Fruit fly (Drosophila melanogaster) whole organism, embryonic: ENCODE results near the gene Cyp40.

Experiments
- CG10209 ChIP-seq: fragments of 200-800 bp; sonication (Bioruptor generic); optimal IDR thresholded peaks from 3 replicates; lab custom pipeline; 2017; ENCODE audit warnings: missing biosample characterization, mild to moderate bottlenecking, missing genetic modification characterization, missing genetic modification reagents
- CG10462 ChIP-seq: fragments of 200-800 bp; sonication (Bioruptor generic); optimal IDR thresholded peaks from 2 replicates; lab custom pipeline; 2016; ENCODE audit warnings: missing biosample characterization, missing genetic modification characterization
- CG10979 ChIP-seq: fragments of 200-800 bp; sonication (Bioruptor generic); optimal IDR thresholded peaks from 2 replicates; lab custom pipeline; 2018; ENCODE audit warnings: missing biosample characterization, mild to moderate bottlenecking, missing genetic modification characterization, moderate library complexity
- CG14014 ChIP-seq: fragments of 200-800 bp; sonication (Bioruptor generic); IDR thresholded peaks from 2 replicates; pipeline ENCODE4 v1.3.6; 2022; ENCODE audit warnings: missing biosample characterization, missing genetic modification characterization
- CG1647 ChIP-seq: fragments of 200-800 bp; sonication (Bioruptor generic); optimal IDR thresholded peaks from 3 replicates; lab custom pipeline; 2016; ENCODE audit warnings: missing biosample characterization, missing genetic modification characterization
- CG17359 ChIP-seq: fragments of 200-800 bp; sonication (Bioruptor generic); optimal IDR thresholded peaks from 3 replicates; lab custom pipeline; 2018; ENCODE audit warnings: missing biosample characterization, mild to moderate bottlenecking, missing genetic modification characterization, moderate library complexity
- CG2129 ChIP-seq: fragments of 200-800 bp; sonication (Bioruptor generic); IDR thresholded peaks from 2 replicates; pipeline ENCODE4 v1.3.6; 2022; ENCODE audit warnings: missing biosample characterization, missing genetic modification characterization; ENCODE audit not compliant: partially characterized antibody
- CG30403 ChIP-seq: fragments of 200-800 bp; sonication (Bioruptor generic); optimal IDR thresholded peaks from 3 replicates; lab custom pipeline; 2016; ENCODE audit warnings: missing biosample characterization, missing genetic modification characterization
- CG31224 ChIP-seq: fragments of 200-800 bp; sonication (Bioruptor generic); IDR thresholded peaks from 2 replicates; pipeline ENCODE4 v1.3.6; 2022; ENCODE audit warnings: missing biosample characterization, missing genetic modification characterization
- CG31365 ChIP-seq: fragments of 200-800 bp; sonication (Bioruptor generic); optimal IDR thresholded peaks from 2 replicates; lab custom pipeline; 2018; ENCODE audit warnings: missing biosample characterization, mild to moderate bottlenecking, missing genetic modification characterization
- CG31441 ChIP-seq: fragments of 200-800 bp; sonication (Bioruptor generic); IDR thresholded peaks from 2 replicates; pipeline ENCODE4 v1.3.6; 2022; ENCODE audit warnings: missing biosample characterization, missing genetic modification characterization
- CG3847 ChIP-seq: fragments of 200-800 bp; sonication (Bioruptor generic); IDR thresholded peaks from 2 replicates; pipeline ENCODE4 v1.3.6; 2022; ENCODE audit warnings: missing biosample characterization, missing genetic modification characterization
- CG3995 ChIP-seq: fragments of 200-800 bp; sonication (Bioruptor generic); optimal IDR thresholded peaks from 3 replicates; lab custom pipeline; 2016; ENCODE audit warnings: missing biosample characterization, missing genetic modification characterization
- CG4424 ChIP-seq: fragments of 200-800 bp; sonication (Bioruptor generic); optimal IDR thresholded peaks from 3 replicates; lab custom pipeline; 2016; ENCODE audit warnings: missing biosample characterization, missing genetic modification characterization
- CG7745 ChIP-seq: fragments of 200-800 bp; sonication (Bioruptor generic); optimal IDR thresholded peaks from 2 replicates; lab custom pipeline; 2018; ENCODE audit warnings: missing biosample characterization, mild to moderate bottlenecking, missing genetic modification characterization, moderate library complexity
- CG7839 ChIP-seq: fragments of 200-800 bp; sonication (Bioruptor generic); optimal IDR thresholded peaks from 3 replicates; lab custom pipeline; 2018; ENCODE audit warnings: missing biosample characterization, mild to moderate bottlenecking, missing genetic modification characterization, moderate library complexity
- CG9797 ChIP-seq: fragments of 200-800 bp; sonication (Bioruptor generic); optimal IDR thresholded peaks from 3 replicates; lab custom pipeline; 2018; ENCODE audit warnings: missing biosample characterization, mild to moderate bottlenecking, missing genetic modification characterization
- CG9817 ChIP-seq: fragments of 200-800 bp; sonication (Bioruptor generic); optimal IDR thresholded peaks from 2 replicates; lab custom pipeline; 2018; ENCODE audit warnings: missing biosample characterization, mild to moderate bottlenecking, missing genetic modification characterization, moderate library complexity
- CG9932 ChIP-seq: fragments of 200-800 bp; sonication (Bioruptor generic); IDR thresholded peaks from 2 replicates; pipeline ENCODE4 v1.3.6; 2022; ENCODE audit warnings: missing biosample characterization, missing genetic modification characterization
- Dad ChIP-seq: fragments of 200-800 bp; sonication (Bioruptor generic); optimal IDR thresholded peaks from 3 replicates; lab custom pipeline; 2016; ENCODE audit warnings: missing biosample characterization, missing genetic modification characterization
- Dll ChIP-seq: fragments of 200-800 bp; sonication (Bioruptor generic); IDR thresholded peaks from 4 replicates; pipeline ENCODE4 v1.3.6; 2022; ENCODE audit warnings: missing biosample characterization, missing genetic modification characterization; ENCODE audit not compliant: partially characterized antibody
- Dref ChIP-seq: fragments of 200-800 bp; sonication (Bioruptor generic); IDR thresholded peaks from 2 replicates; pipeline ENCODE4 v1.3.6; 2022; ENCODE audit warnings: missing biosample characterization, missing genetic modification characterization
- Gsc ChIP-seq: fragments of 200-800 bp; sonication (Bioruptor generic); IDR thresholded peaks from 2 replicates; pipeline ENCODE4 v1.3.6; 2022; ENCODE audit warnings: missing biosample characterization, missing genetic modification characterization
- HLH3B ChIP-seq: fragments of 200-800 bp; sonication (Bioruptor generic); IDR thresholded peaks from 2 replicates; pipeline ENCODE4 v1.3.6; 2022; ENCODE audit warnings: missing biosample characterization, missing genetic modification characterization
- Hey ChIP-seq: fragments of 200-800 bp; sonication (Bioruptor generic); optimal IDR thresholded peaks from 3 replicates; lab custom pipeline; 2018; ENCODE audit warnings: missing biosample characterization, mild to moderate bottlenecking, missing genetic modification characterization
- Hmx ChIP-seq: fragments of 200-800 bp; sonication (Bioruptor generic); optimal IDR thresholded peaks from 2 replicates; lab custom pipeline; 2016; ENCODE audit warnings: missing biosample characterization, missing genetic modification characterization
- Hr78 ChIP-seq, 2 experiments: fragments of 200-800 bp in 1 of 2; fragments of >200 bp in 1 of 2; sonication (Bioruptor generic) in 1 of 2; optimal IDR thresholded peaks; 2 replicates each; lab custom pipeline; 2017 to 2019; ENCODE audit warnings: missing biosample characterization in 2 of 2, missing genetic modification characterization in 2 of 2, mild to moderate bottlenecking in 1 of 2, moderate library complexity in 1 of 2
- Lhr ChIP-seq: fragments of 200-800 bp; sonication (Bioruptor generic); optimal IDR thresholded peaks from 3 replicates; lab custom pipeline; 2017; ENCODE audit warnings: mild to moderate bottlenecking, missing biosample characterization, missing genetic modification reagents, missing genetic modification characterization
- Max ChIP-seq: fragments of 200-800 bp; sonication (Bioruptor generic); optimal IDR thresholded peaks from 2 replicates; lab custom pipeline; 2016; ENCODE audit warnings: missing biosample characterization, mild to moderate bottlenecking, missing genetic modification characterization
- Myb ChIP-seq: fragments of 200-800 bp; sonication (Bioruptor generic); optimal IDR thresholded peaks from 2 replicates; lab custom pipeline; 2016; ENCODE audit warnings: missing biosample characterization, missing genetic modification characterization
- Side ChIP-seq: fragments of 200-800 bp; sonication (Bioruptor generic); optimal IDR thresholded peaks from 2 replicates; lab custom pipeline; 2016; ENCODE audit warnings: missing biosample characterization, missing genetic modification characterization
- Stat92E ChIP-seq, 3 experiments: fragments of >200 bp in 2 of 3; fragments of 200-800 bp in 1 of 3; sonication (Bioruptor generic) in 1 of 3; optimal IDR thresholded peaks; 2 replicates each; lab custom pipeline; 2017 to 2019; ENCODE audit warnings: missing biosample characterization in 3 of 3, missing genetic modification characterization in 3 of 3, mild to moderate bottlenecking in 1 of 3, moderate library complexity in 1 of 3
- al ChIP-seq: fragments of 200-800 bp; sonication (Bioruptor generic); IDR thresholded peaks from 2 replicates; pipeline ENCODE4 v1.3.6; 2022; ENCODE audit warnings: missing biosample characterization, missing genetic modification characterization
- amos ChIP-seq: fragments of 200-800 bp; sonication (Bioruptor generic); IDR thresholded peaks from 2 replicates; pipeline ENCODE4 v1.3.6; 2022; ENCODE audit warnings: missing biosample characterization, missing genetic modification characterization; ENCODE audit not compliant: partially characterized antibody
- ase ChIP-seq: fragments of 200-800 bp; sonication (Bioruptor generic); IDR thresholded peaks from 3 replicates; pipeline ENCODE4 v1.3.6; 2022; ENCODE audit warnings: missing biosample characterization, missing genetic modification characterization
- ci ChIP-seq: fragments of 200-800 bp; sonication (Bioruptor generic); IDR thresholded peaks from 3 replicates; pipeline ENCODE4 v1.3.6; 2022; ENCODE audit warnings: missing biosample characterization, missing genetic modification characterization
- dmrt99B ChIP-seq: fragments of 200-800 bp; sonication (Bioruptor generic); optimal IDR thresholded peaks from 2 replicates; lab custom pipeline; 2018; ENCODE audit warnings: missing biosample characterization, mild to moderate bottlenecking, missing genetic modification characterization, moderate library complexity
- ftz-f1 ChIP-seq: fragments of 200-800 bp; sonication (Bioruptor generic); optimal IDR thresholded peaks from 2 replicates; lab custom pipeline; 2016; ENCODE audit warnings: missing biosample characterization, missing genetic modification characterization
- gsb ChIP-seq: fragments of 200-800 bp; sonication (Bioruptor generic); IDR thresholded peaks from 2 replicates; pipeline ENCODE4 v1.3.6; 2022; ENCODE audit warnings: missing biosample characterization, missing genetic modification characterization
- jigr1 ChIP-seq: fragments of 200-800 bp; sonication (Bioruptor generic); IDR thresholded peaks from 3 replicates; pipeline ENCODE4 v1.3.6; 2022; ENCODE audit warnings: missing biosample characterization, missing genetic modification characterization
- ken ChIP-seq: fragments of 200-800 bp; sonication (Bioruptor generic); IDR thresholded peaks from 3 replicates; pipeline ENCODE4 v1.3.6; 2022; ENCODE audit warnings: missing biosample characterization, missing genetic modification characterization
- klu ChIP-seq: fragments of 200-800 bp; sonication (Bioruptor generic); IDR thresholded peaks from 2 replicates; pipeline ENCODE4 v1.3.6; 2022; ENCODE audit warnings: missing biosample characterization, missing genetic modification characterization
- row ChIP-seq: fragments of 200-800 bp; sonication (Bioruptor generic); IDR thresholded peaks from 3 replicates; pipeline ENCODE4 v1.3.6; 2022; ENCODE audit warnings: missing biosample characterization, missing genetic modification characterization
- slou ChIP-seq: fragments of 200-800 bp; sonication (Bioruptor generic); optimal IDR thresholded peaks from 3 replicates; lab custom pipeline; 2016; ENCODE audit warnings: missing biosample characterization, missing genetic modification characterization
- ssp ChIP-seq: fragments of 200-800 bp; sonication (Bioruptor generic); IDR thresholded peaks from 2 replicates; pipeline ENCODE4 v1.3.6; 2022; ENCODE audit warnings: missing biosample characterization, missing genetic modification characterization
- tio ChIP-seq: fragments of 200-800 bp; sonication (Bioruptor generic); optimal IDR thresholded peaks from 2 replicates; lab custom pipeline; 2017; ENCODE audit warnings: missing biosample characterization, missing genetic modification characterization, inconsistent platforms
- tup ChIP-seq: fragments of 200-800 bp; sonication (Bioruptor generic); optimal IDR thresholded peaks from 2 replicates; lab custom pipeline; 2016; ENCODE audit warnings: missing biosample characterization, mild to moderate bottlenecking, missing genetic modification characterization, moderate library complexity
- vvl ChIP-seq: fragments of 200-800 bp; sonication (Bioruptor generic); IDR thresholded peaks from 2 replicates; pipeline ENCODE4 v1.3.6; 2022; ENCODE audit warnings: missing biosample characterization, missing genetic modification characterization
- zfh2 ChIP-seq: fragments of 200-800 bp; sonication (Bioruptor generic); optimal IDR thresholded peaks from 2 replicates; lab custom pipeline; 2016; ENCODE audit warnings: missing biosample characterization, missing genetic modification characterization

Gene Cyp40

DNA sequence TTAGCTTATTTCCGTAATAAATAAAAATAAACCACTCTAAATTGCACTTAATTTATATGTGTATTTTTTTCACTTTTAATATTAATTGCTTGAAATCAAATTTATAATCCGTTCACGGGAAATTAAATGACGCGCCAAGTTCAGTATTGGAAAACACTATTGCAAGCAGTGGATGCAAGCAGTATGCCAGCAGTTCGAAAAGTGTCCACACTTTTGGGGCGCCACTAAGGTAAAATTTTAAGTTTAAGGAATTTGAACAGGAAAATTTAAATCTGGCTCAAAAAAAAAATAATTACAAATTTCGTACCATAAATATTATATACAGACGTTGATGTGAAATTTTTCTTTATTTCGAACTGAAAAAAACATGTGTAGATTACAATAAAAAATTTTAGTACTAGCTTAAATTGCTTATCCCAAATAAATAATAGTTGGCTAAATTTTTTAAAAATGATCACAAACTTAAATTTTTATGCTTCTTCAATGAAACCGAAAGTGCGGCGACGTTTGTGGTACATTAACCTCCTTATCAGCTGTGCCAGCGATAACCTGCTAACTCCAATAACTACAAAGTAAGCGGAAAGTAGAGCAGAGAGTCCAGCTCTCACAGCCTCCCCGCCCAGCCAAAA lies 14.4 kb upstream of the Cyp40 start (continued):
- TF ChIP-seq CG14014 (GFP tag; lab: Robert Waterston, UW) (no peak), Max (peak; percentile 16), ftz-f1 (peak; percentile 51), al (GFP tag; lab: Robert Waterston, UW) (peak; percentile 47), CG17359 (peak; percentile 51), ssp (peak; percentile 61), vvl (GFP tag; lab: Robert Waterston, UW) (peak; percentile 50; the same call in 1 of the 2 replicates), CG31224 (no peak), row (GFP tag; lab: Robert Waterston, UW) (peak; percentile 29; the same call in 1 of the 3 replicates), CG9932 (GFP tag; lab: Robert Waterston, UW) (peak; percentile 77), CG7745 (tag; lab: Kevin White, UChicago) (no peak), Gsc (GFP tag; lab: Robert Waterston, UW) (no peak), Dad (peak; percentile 30), Myb (GFP tag; lab: Kevin White, UChicago) (peak; percentile 63), HLH3B (GFP tag; lab: Robert Waterston, UW) (peak; percentile 31; the same call in 1 of the 2 replicates), CG7839 (tag; lab: Kevin White, UChicago) (peak; percentile 3), CG10209 (GFP tag; lab: Kevin White, UChicago) (no peak), slou (GFP tag; lab: Kevin White, UChicago) (peak; percentile 20), CG31365 (tag; lab: Kevin White, UChicago) (peak; percentile 98), CG9817 (tag; lab: Kevin White, UChicago) (peak; percentile 58), tup (GFP tag; lab: Kevin White, UChicago) (no peak), CG3847 (GFP tag; lab: Robert Waterston, UW) (peak; percentile 75), Dll (GFP tag; lab: Robert Waterston, UW) (no peak), ci (GFP tag; lab: Robert Waterston, UW) (no peak), CG2129 (GFP tag; lab: Robert Waterston, UW) (no peak), CG10979 (peak; percentile 25), Hr78 (GFP tag; optimal IDR thresholded peaks at IDR 0.05; lab: Kevin White, UChicago) (peak in 1 of 2 experiments; percentile 33), CG1647 (peak; percentile 62), klu (GFP tag; lab: Robert Waterston, UW) (0 out of 2 replicates have a peak, but pooled peaks have one; percentile 32), amos (GFP tag; lab: Robert Waterston, UW) (peak; percentile 39; the same call in 1 of the 2 replicates), CG30403 (peak; percentile 53), gsb (GFP tag; lab: Robert Waterston, UW) (no peak), Side (GFP tag; lab: Kevin White, UChicago) (peak; percentile 3), ase (0 out of 3 replicates have a peak, but pooled peaks have one; percentile 36), tio (GFP tag; lab: Kevin White, UChicago) (no peak), Hmx (GFP tag; lab: Kevin White, UChicago) (no peak), Dref (GFP tag; lab: Robert Waterston, UW) (peak; percentile 30; the same call in 1 of the 2 replicates), CG4424 (peak; percentile 55), CG31441 (GFP tag; lab: Robert Waterston, UW) (0 out of 2 replicates have a peak, but pooled peaks have one; percentile 35), Lhr (GFP tag; lab: Kevin White, UChicago) (peak; percentile 41), CG3995 (GFP tag; lab: Kevin White, UChicago) (no peak), jigr1 (GFP tag; lab: Robert Waterston, UW) (peak; percentile 52; the same call in 1 of the 3 replicates), Hey (tag; lab: Kevin White, UChicago) (no peak), dmrt99B (peak; percentile 3), ken (GFP tag; lab: Robert Waterston, UW) (peak; percentile 68; the same call in 2 of the 3 replicates), CG10462 (no peak), zfh2 (GFP tag; lab: Kevin White, UChicago) (peak; percentile 67), CG9797 (GFP tag; lab: Kevin White, UChicago) (peak; percentile 10), Stat92E (GFP tag; optimal IDR thresholded peaks at IDR 0.05; lab: Kevin White, UChicago) (no peak)
